Worm (Caenorhabditis elegans) whole organism, mixed stage, embryonic: ENCODE data around the gene pgl-1.

ENCODE experiments used
- M03D4.4 ChIP-seq: sonication (generic microtip); optimal IDR thresholded peaks from 2 replicates; lab custom pipeline; 2017; ENCODE audit warnings: mild to moderate bottlenecking, missing genetic modification characterization, missing compliant biosample characterization
- bed-3 ChIP-seq: fragments of 200-800 bp; sonication (Bioruptor generic); optimal IDR thresholded peaks from 3 replicates; lab custom pipeline; 2018; ENCODE audit warnings: mild to moderate bottlenecking, missing genetic modification characterization, moderate library complexity, missing compliant biosample characterization
- blmp-1 ChIP-seq: fragments of 150-350 bp; optimal IDR thresholded peaks from 2 replicates; lab custom pipeline; 2014; ENCODE audit warnings: missing biosample characterization, missing genetic modification characterization
- ceh-39 ChIP-seq: fragments of 150-350 bp; optimal IDR thresholded peaks from 2 replicates; lab custom pipeline; 2014; ENCODE audit warnings: missing biosample characterization, missing genetic modification characterization
- ceh-43 ChIP-seq: fragments of 200-800 bp; sonication (Bioruptor generic); optimal IDR thresholded peaks from 2 replicates; lab custom pipeline; 2018; ENCODE audit warnings: mild to moderate bottlenecking, missing genetic modification characterization, moderate library complexity, missing compliant biosample characterization
- ceh-83 ChIP-seq: fragments of 200-800 bp; sonication (Bioruptor generic); optimal IDR thresholded peaks from 2 replicates; lab custom pipeline; 2018; ENCODE audit warnings: mild to moderate bottlenecking, missing genetic modification characterization, missing compliant biosample characterization
- ces-1 ChIP-seq: fragments of 150-350 bp; optimal IDR thresholded peaks from 2 replicates; lab custom pipeline; 2014; ENCODE audit warnings: missing biosample characterization, missing genetic modification reagents, missing genetic modification characterization
- cnd-1 ChIP-seq: fragments of 200-800 bp; sonication (Bioruptor generic); optimal IDR thresholded peaks from 2 replicates; lab custom pipeline; 2018; ENCODE audit warnings: mild to moderate bottlenecking, missing genetic modification characterization, missing compliant biosample characterization
- drap-1 ChIP-seq: fragments of 200-800 bp; sonication (Bioruptor generic); optimal IDR thresholded peaks from 3 replicates; lab custom pipeline; 2018; ENCODE audit warnings: mild to moderate bottlenecking, missing genetic modification characterization, missing compliant biosample characterization
- elt-1 ChIP-seq: sonication (generic microtip); optimal IDR thresholded peaks from 2 replicates; lab custom pipeline; 2017; ENCODE audit warnings: missing genetic modification characterization, mild to moderate bottlenecking, missing compliant biosample characterization, antibody characterized with exemption, moderate library complexity, borderline replicate concordance; ENCODE audit not compliant: insufficient read depth
- elt-3 ChIP-seq: fragments of 150-350 bp; optimal IDR thresholded peaks from 2 replicates; lab custom pipeline; 2014; ENCODE audit warnings: missing biosample characterization, missing genetic modification characterization
- flh-1 ChIP-seq: fragments of 200-800 bp; sonication (Bioruptor generic); optimal IDR thresholded peaks from 2 replicates; lab custom pipeline; 2018; ENCODE audit warnings: mild to moderate bottlenecking, missing genetic modification characterization, moderate library complexity, missing compliant biosample characterization
- ham-2 ChIP-seq: fragments of 200-800 bp; sonication (Bioruptor generic); optimal IDR thresholded peaks from 2 replicates; lab custom pipeline; 2018; ENCODE audit warnings: mild to moderate bottlenecking, missing genetic modification characterization, missing compliant biosample characterization
- hlh-1 ChIP-seq: fragments of 150-350 bp; optimal IDR thresholded peaks from 2 replicates; lab custom pipeline; 2014; ENCODE audit warnings: missing biosample characterization, missing genetic modification reagents, missing genetic modification characterization
- lin-13 ChIP-seq: fragments of 150-350 bp; optimal IDR thresholded peaks from 2 replicates; lab custom pipeline; 2014; ENCODE audit warnings: missing biosample characterization, missing genetic modification characterization
- lin-32 ChIP-seq: fragments of 200-800 bp; sonication (Bioruptor generic); optimal IDR thresholded peaks from 2 replicates; lab custom pipeline; 2018; ENCODE audit warnings: mild to moderate bottlenecking, missing genetic modification characterization, missing compliant biosample characterization
- lsy-2 ChIP-seq: fragments of 150-350 bp; optimal IDR thresholded peaks from 2 replicates; lab custom pipeline; 2014; ENCODE audit warnings: missing biosample characterization, missing genetic modification characterization
- mab-5 ChIP-seq: fragments of 150-350 bp; optimal IDR thresholded peaks from 2 replicates; lab custom pipeline; 2014; ENCODE audit warnings: missing biosample characterization, missing genetic modification characterization
- mep-1 ChIP-seq: fragments of 150-350 bp; optimal IDR thresholded peaks from 2 replicates; lab custom pipeline; 2017; ENCODE audit warnings: missing biosample characterization, missing genetic modification reagents, missing genetic modification characterization, inconsistent platforms
- mls-2 ChIP-seq: sonication (generic microtip); optimal IDR thresholded peaks from 2 replicates; lab custom pipeline; 2016; ENCODE audit warnings: mild to moderate bottlenecking, missing genetic modification characterization, moderate library complexity, missing compliant biosample characterization
- nhr-12 ChIP-seq: fragments of 150-350 bp; optimal IDR thresholded peaks from 2 replicates; lab custom pipeline; 2014; ENCODE audit warnings: missing biosample characterization, missing genetic modification characterization
- nhr-2 ChIP-seq: fragments of 150-350 bp; optimal IDR thresholded peaks from 2 replicates; lab custom pipeline; 2014; ENCODE audit warnings: missing biosample characterization, missing genetic modification characterization
- nhr-237 ChIP-seq: fragments of 150-350 bp; optimal IDR thresholded peaks from 2 replicates; lab custom pipeline; 2014; ENCODE audit warnings: missing biosample characterization, missing genetic modification characterization
- nhr-28 ChIP-seq: fragments of 150-350 bp; optimal IDR thresholded peaks from 2 replicates; lab custom pipeline; 2014; ENCODE audit warnings: missing biosample characterization, missing genetic modification characterization
- nhr-76 ChIP-seq: sonication (generic microtip); optimal IDR thresholded peaks from 2 replicates; lab custom pipeline; 2017; ENCODE audit warnings: missing biosample characterization, missing genetic modification characterization
- pha-4 ChIP-seq: fragments of 150-350 bp; optimal IDR thresholded peaks from 2 replicates; lab custom pipeline; 2018; ENCODE audit warnings: missing biosample characterization, missing genetic modification reagents, missing genetic modification characterization
- sem-2 ChIP-seq: fragments of 200-800 bp; sonication (Bioruptor generic); optimal IDR thresholded peaks from 2 replicates; lab custom pipeline; 2018; ENCODE audit warnings: mild to moderate bottlenecking, missing genetic modification characterization, missing compliant biosample characterization
- snpc-4 ChIP-seq: fragments of 150-350 bp; optimal IDR thresholded peaks from 2 replicates; lab custom pipeline; 2014; ENCODE audit warnings: missing biosample characterization, missing genetic modification characterization
- sptf-1 ChIP-seq: sonication (generic microtip); optimal IDR thresholded peaks from 2 replicates; lab custom pipeline; 2017; ENCODE audit warnings: mild to moderate bottlenecking, missing genetic modification characterization, moderate library complexity, missing compliant biosample characterization
- tbx-8 ChIP-seq: fragments of 200-800 bp; sonication (Bioruptor generic); optimal IDR thresholded peaks from 2 replicates; lab custom pipeline; 2018; ENCODE audit warnings: mild to moderate bottlenecking, missing genetic modification characterization, moderate library complexity, missing compliant biosample characterization
- unc-120 ChIP-seq: sonication (generic microtip); optimal IDR thresholded peaks from 2 replicates; lab custom pipeline; 2017; ENCODE audit warnings: missing genetic modification characterization, missing compliant biosample characterization; ENCODE audit not compliant: poor library complexity, severe bottlenecking
- unc-39 ChIP-seq: fragments of 150-350 bp; optimal IDR thresholded peaks from 2 replicates; lab custom pipeline; 2014; ENCODE audit warnings: missing biosample characterization, missing genetic modification characterization
- unc-62 ChIP-seq: fragments of 150-350 bp; optimal IDR thresholded peaks from 2 replicates; lab custom pipeline; 2014; ENCODE audit warnings: missing biosample characterization, missing genetic modification reagents, missing genetic modification characterization
- zip-8 ChIP-seq: fragments of 150-350 bp; optimal IDR thresholded peaks from 2 replicates; lab custom pipeline; 2014; ENCODE audit warnings: missing biosample characterization, missing genetic modification characterization
- ztf-11 ChIP-seq: fragments of 150-350 bp; optimal IDR thresholded peaks from 2 replicates; lab custom pipeline; 2014; ENCODE audit warnings: missing biosample characterization, missing genetic modification characterization

Gene pgl-1

DNA sequence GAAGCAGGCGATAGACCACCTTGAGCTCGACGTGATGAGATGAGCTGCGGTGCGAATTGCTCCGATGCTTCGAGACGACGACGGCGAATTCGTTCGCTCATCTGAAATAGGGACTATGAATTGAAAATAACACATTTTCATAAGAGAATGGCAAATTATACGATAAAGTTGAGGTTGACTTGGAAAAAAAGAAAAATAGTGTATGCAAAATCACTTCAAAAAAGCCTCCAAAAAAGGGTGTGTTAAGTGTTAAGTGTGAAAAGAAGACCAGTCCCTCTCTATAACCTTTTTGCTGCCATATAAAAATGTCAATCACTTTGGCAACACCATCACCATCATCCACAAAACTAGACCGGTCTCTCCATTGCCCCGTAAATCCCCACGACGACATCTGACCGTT lies 9.7 kb upstream of the pgl-1 start, which contains the start of gene prkl-1:
TSS of gene prkl-1 (minus strand) at position 101 of the 400 bp plus-strand sequence.
- TF ChIP-seq mep-1 (tag; lab: Kevin White, UChicago) (no peak), bed-3 (no peak), unc-62 (GFP tag; lab: Kevin White, UChicago) (no peak), ceh-43 (GFP tag; lab: Kevin White, UChicago) (no peak), pha-4 (no peak), unc-120 (no peak), lsy-2 (tag; lab: Kevin White, UChicago) (no peak), flh-1 (GFP tag; lab: Kevin White, UChicago) (no peak), sem-2 (GFP tag; lab: Kevin White, UChicago) (no peak), cnd-1 (no peak), nhr-12 (no peak), lin-32 (GFP tag; lab: Kevin White, UChicago) (no peak), nhr-237 (tag; lab: Kevin White, UChicago) (no peak)

DNA sequence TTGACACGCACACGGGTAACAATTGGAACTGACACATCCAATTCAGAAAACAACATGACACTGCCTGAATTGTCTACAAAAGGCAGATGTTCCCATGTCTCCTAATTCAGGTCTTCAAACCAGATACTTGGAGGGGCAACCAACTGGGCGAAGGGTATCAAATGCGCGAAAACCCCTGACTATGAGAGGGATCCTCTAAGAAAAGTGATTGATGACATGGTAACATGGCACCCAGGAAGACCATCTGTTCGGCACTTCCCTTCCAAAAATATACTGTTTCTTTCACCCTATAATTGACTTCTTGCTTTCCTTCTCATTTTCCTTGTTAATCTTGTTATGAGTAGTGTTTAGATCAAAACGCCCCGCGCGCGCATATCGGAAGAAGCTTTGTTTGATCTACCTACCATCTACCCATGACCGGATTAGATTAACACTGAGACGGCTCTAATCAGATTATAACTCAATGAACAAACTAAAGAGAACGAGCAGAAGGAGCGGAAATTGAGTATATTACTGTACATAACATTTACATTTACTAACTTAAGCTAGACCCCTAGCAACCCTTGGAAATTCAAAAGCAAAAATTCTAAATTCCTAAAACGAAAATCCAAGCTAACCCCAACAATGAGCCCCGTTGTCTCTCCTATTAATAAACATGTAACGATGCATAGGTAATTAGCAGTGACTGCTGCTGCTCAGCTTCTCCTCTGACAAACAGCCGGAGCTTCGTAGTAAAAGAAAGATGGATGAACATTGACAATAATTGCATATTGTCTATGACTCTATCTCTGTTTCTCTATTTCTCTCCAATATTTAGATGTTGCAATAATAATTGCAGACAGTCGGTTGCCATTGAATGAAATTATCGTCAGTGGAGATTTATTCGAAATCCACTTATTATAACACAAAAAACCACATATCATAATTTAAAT lies 7.6 kb upstream of the pgl-1 start:
- TF ChIP-seq nhr-237 (tag; lab: Kevin White, UChicago): no peak
- peak; percentile 7 for TF ChIP-seq sptf-1 (tag; lab: Kevin White, UChicago)
- TF ChIP-seq ceh-39 (tag; lab: Kevin White, UChicago): no peak
- TF ChIP-seq ces-1 (GFP tag; lab: Kevin White, UChicago): peak; percentile 49
- no peak for TF ChIP-seq unc-120
- no peak for TF ChIP-seq flh-1 (GFP tag; lab: Kevin White, UChicago)
- no peak for TF ChIP-seq lsy-2 (tag; lab: Kevin White, UChicago)
- TF ChIP-seq nhr-28 (tag; lab: Kevin White, UChicago): no peak
- no peak for TF ChIP-seq ham-2
- peak; percentile 63 for TF ChIP-seq cnd-1
- TF ChIP-seq ceh-43 (GFP tag; lab: Kevin White, UChicago): peak; percentile 51
- no peak for TF ChIP-seq M03D4.4
- no peak for TF ChIP-seq snpc-4
- no peak for TF ChIP-seq zip-8 (tag; lab: Kevin White, UChicago)
- TF ChIP-seq bed-3: no peak
- TF ChIP-seq nhr-76 (tag; lab: Kevin White, UChicago): no peak
- TF ChIP-seq sem-2 (GFP tag; lab: Kevin White, UChicago): no peak
- TF ChIP-seq ceh-83: no peak
- TF ChIP-seq mab-5: no peak
- TF ChIP-seq lin-32 (GFP tag; lab: Kevin White, UChicago): no peak
- TF ChIP-seq mep-1 (tag; lab: Kevin White, UChicago): no peak
- peak; percentile 40 for TF ChIP-seq pha-4
- TF ChIP-seq mls-2 (tag; lab: Kevin White, UChicago): peak; percentile 8
- TF ChIP-seq ztf-11 (tag; lab: Kevin White, UChicago): peak; percentile 18
- TF ChIP-seq unc-39 (tag; lab: Kevin White, UChicago): no peak
- TF ChIP-seq unc-62 (GFP tag; lab: Kevin White, UChicago): peak; percentile 40
- no peak for TF ChIP-seq hlh-1
- no peak for TF ChIP-seq nhr-12
- TF ChIP-seq elt-3 (tag; lab: Kevin White, UChicago): no peak
- TF ChIP-seq nhr-2 (tag; lab: Kevin White, UChicago): no peak
- no peak for TF ChIP-seq drap-1 (GFP tag; lab: Kevin White, UChicago)
- peak; percentile 53 for TF ChIP-seq elt-1
- TF ChIP-seq lin-13 (tag; lab: Kevin White, UChicago): no peak
- no peak for TF ChIP-seq tbx-8
- TF ChIP-seq blmp-1: no peak

DNA sequence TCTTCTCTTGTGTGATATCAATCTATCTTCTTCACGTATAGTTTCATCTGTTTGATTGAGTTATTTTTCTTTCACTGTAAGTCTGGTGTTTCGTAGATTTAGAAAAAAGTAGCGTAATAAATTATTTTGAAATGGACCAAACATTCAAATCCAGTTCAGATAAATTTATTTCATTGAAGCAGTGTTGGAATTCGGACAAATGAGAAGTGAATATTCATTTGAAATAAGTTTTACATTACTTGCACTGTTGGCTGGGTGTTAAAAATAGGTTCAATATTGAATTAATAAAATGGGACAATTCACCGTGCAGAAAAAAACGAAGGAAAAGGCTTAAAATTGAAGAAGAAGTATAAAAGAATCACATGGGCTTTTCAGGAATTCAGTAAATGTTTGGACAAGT lies 1.5 kb upstream of the pgl-1 start:
- TF ChIP-seq sem-2 (GFP tag; lab: Kevin White, UChicago) (no peak), lin-13 (tag; lab: Kevin White, UChicago) (no peak), pha-4 (no peak), mab-5 (no peak), drap-1 (GFP tag; lab: Kevin White, UChicago) (no peak), ceh-43 (GFP tag; lab: Kevin White, UChicago) (no peak), nhr-237 (tag; lab: Kevin White, UChicago) (no peak), ceh-39 (tag; lab: Kevin White, UChicago) (no peak), unc-39 (tag; lab: Kevin White, UChicago) (no peak), lin-32 (GFP tag; lab: Kevin White, UChicago) (no peak), elt-3 (tag; lab: Kevin White, UChicago) (no peak), nhr-28 (tag; lab: Kevin White, UChicago) (no peak), unc-120 (no peak), cnd-1 (no peak), mep-1 (tag; lab: Kevin White, UChicago) (no peak)
